Worm (Caenorhabditis elegans) whole organism, late embryonic: ENCODE measurements around the gene phf-15.

Source experiments
- ahr-1 ChIP-seq: sonication (generic microtip); optimal IDR thresholded peaks from 2 replicates; lab custom pipeline; 2016; ENCODE audit warnings: missing genetic modification characterization, missing compliant biosample characterization
- ceh-18 ChIP-seq: sonication (generic microtip); optimal IDR thresholded peaks from 2 replicates; lab custom pipeline; 2016; ENCODE audit warnings: missing genetic modification characterization, missing compliant biosample characterization
- ceh-19 ChIP-seq: fragments of 200-800 bp; sonication (Bioruptor generic); optimal IDR thresholded peaks from 2 replicates; lab custom pipeline; 2018; ENCODE audit warnings: mild to moderate bottlenecking, missing genetic modification characterization, missing compliant biosample characterization
- ceh-2 ChIP-seq: sonication (generic microtip); optimal IDR thresholded peaks from 2 replicates; lab custom pipeline; 2016; ENCODE audit warnings: missing genotype, missing genetic modification characterization, missing compliant biosample characterization
- ceh-24 ChIP-seq: sonication (generic microtip); optimal IDR thresholded peaks from 2 replicates; lab custom pipeline; 2016; ENCODE audit warnings: mild to moderate bottlenecking, missing genetic modification characterization, missing compliant biosample characterization
- ceh-30 ChIP-seq: fragments of 150-350 bp; optimal IDR thresholded peaks from 2 replicates; lab custom pipeline; 2014; ENCODE audit warnings: missing biosample characterization, missing genetic modification characterization
- ceh-31 ChIP-seq: sonication (generic microtip); optimal IDR thresholded peaks from 2 replicates; lab custom pipeline; 2016; ENCODE audit warnings: missing genetic modification characterization, missing compliant biosample characterization
- ceh-45 ChIP-seq: fragments of 200-800 bp; sonication (Bioruptor generic); IDR thresholded peaks from 2 replicates; pipeline ENCODE4 v1.3.6; 2022; ENCODE audit warnings: missing genetic modification reagents, missing genetic modification characterization, missing compliant biosample characterization
- ceh-48 ChIP-seq: sonication (generic microtip); optimal IDR thresholded peaks from 2 replicates; lab custom pipeline; 2016; ENCODE audit warnings: missing genetic modification characterization, inconsistent platforms, missing compliant biosample characterization
- ceh-9 ChIP-seq: sonication (generic microtip); optimal IDR thresholded peaks from 2 replicates; lab custom pipeline; 2016; ENCODE audit warnings: mild to moderate bottlenecking, missing genetic modification characterization, inconsistent platforms, missing compliant biosample characterization
- che-1 ChIP-seq: sonication (generic microtip); optimal IDR thresholded peaks from 2 replicates; lab custom pipeline; 2016; ENCODE audit warnings: mild to moderate bottlenecking, missing genetic modification characterization, missing compliant biosample characterization
- dve-1 ChIP-seq: sonication (generic microtip); optimal IDR thresholded peaks from 2 replicates; lab custom pipeline; 2017; ENCODE audit warnings: antibody characterized with exemption, mild to moderate bottlenecking, missing genetic modification characterization, missing compliant biosample characterization
- eyg-1 ChIP-seq: sonication (generic microtip); optimal IDR thresholded peaks from 2 replicates; lab custom pipeline; 2016; ENCODE audit warnings: missing genotype, missing genetic modification characterization, missing compliant biosample characterization
- fkh-10 ChIP-seq: fragments of 150-350 bp; optimal IDR thresholded peaks from 2 replicates; lab custom pipeline; 2014; ENCODE audit warnings: missing biosample characterization, missing genetic modification reagents, missing genetic modification characterization
- hlh-30 ChIP-seq: sonication (generic microtip); optimal IDR thresholded peaks from 2 replicates; lab custom pipeline; 2017; ENCODE audit warnings: antibody characterized with exemption, missing genetic modification characterization, missing compliant biosample characterization; ENCODE audit not compliant: insufficient read depth
- hlh-6 ChIP-seq: sonication (generic microtip); optimal IDR thresholded peaks from 2 replicates; lab custom pipeline; 2016; ENCODE audit warnings: missing genotype, missing genetic modification characterization, missing compliant biosample characterization
- nfya-1 ChIP-seq: sonication (generic microtip); optimal IDR thresholded peaks from 2 replicates; lab custom pipeline; 2017; ENCODE audit warnings: missing genetic modification characterization, mild to moderate bottlenecking, missing compliant biosample characterization, antibody characterized with exemption, moderate library complexity
- nhr-11 ChIP-seq: fragments of 150-350 bp; optimal IDR thresholded peaks from 2 replicates; lab custom pipeline; 2014; ENCODE audit warnings: missing biosample characterization, missing genetic modification characterization
- nhr-232 ChIP-seq: sonication (generic microtip); optimal IDR thresholded peaks from 2 replicates; lab custom pipeline; 2016; ENCODE audit warnings: missing genetic modification characterization, missing compliant biosample characterization
- npax-4 ChIP-seq: sonication (generic microtip); optimal IDR thresholded peaks from 2 replicates; lab custom pipeline; 2016; ENCODE audit warnings: missing genetic modification characterization, missing compliant biosample characterization
- pag-3 ChIP-seq: sonication (generic microtip); optimal IDR thresholded peaks from 2 replicates; lab custom pipeline; 2016; ENCODE audit warnings: missing compliant biosample characterization, missing genetic modification characterization, borderline replicate concordance
- pax-1 ChIP-seq: fragments of 150-350 bp; optimal IDR thresholded peaks from 2 replicates; lab custom pipeline; 2014; ENCODE audit warnings: missing biosample characterization, missing genetic modification characterization
- pqm-1 ChIP-seq: sonication (generic microtip); optimal IDR thresholded peaks from 2 replicates; lab custom pipeline; 2016; ENCODE audit warnings: missing genetic modification characterization, missing compliant biosample characterization
- rnt-1 ChIP-seq: sonication (generic microtip); optimal IDR thresholded peaks from 2 replicates; lab custom pipeline; 2016; ENCODE audit warnings: missing genetic modification characterization, missing compliant biosample characterization
- sox-4 ChIP-seq: sonication (generic microtip); optimal IDR thresholded peaks from 2 replicates; lab custom pipeline; 2017; ENCODE audit warnings: mild to moderate bottlenecking, missing genetic modification characterization, inconsistent platforms, missing compliant biosample characterization
- syd-9 ChIP-seq: sonication (generic microtip); optimal IDR thresholded peaks from 2 replicates; lab custom pipeline; 2016; ENCODE audit warnings: mild to moderate bottlenecking, missing genetic modification characterization, moderate library complexity, missing compliant biosample characterization
- tbx-2 ChIP-seq: sonication (generic microtip); optimal IDR thresholded peaks from 2 replicates; lab custom pipeline; 2016; ENCODE audit warnings: missing genetic modification characterization, missing compliant biosample characterization
- tbx-7 ChIP-seq: sonication (generic microtip); optimal IDR thresholded peaks from 2 replicates; lab custom pipeline; 2016; ENCODE audit warnings: missing genotype, missing genetic modification characterization, missing compliant biosample characterization
- ttx-3 ChIP-seq: sonication (generic microtip); optimal IDR thresholded peaks from 2 replicates; lab custom pipeline; 2016; ENCODE audit warnings: missing genetic modification reagents, missing genetic modification characterization, missing compliant biosample characterization
- unc-3 ChIP-seq, 2 experiments: fragments of 200-800 bp in 1 of 2; sonication (Bioruptor generic) in 1 of 2; sonication (generic microtip) in 1 of 2; conservative IDR thresholded peaks in 1 of 2; optimal IDR thresholded peaks in 1 of 2; 2 replicates each; pipeline versions ENCODE4 v1.3.6 to Lab custom; 2016 to 2022; ENCODE audit warnings: missing compliant biosample characterization in 2 of 2, missing genetic modification characterization in 2 of 2, missing genetic modification reagents in 1 of 2
- unc-42 ChIP-seq: sonication (generic microtip); optimal IDR thresholded peaks from 2 replicates; lab custom pipeline; 2016; ENCODE audit warnings: missing genotype, missing genetic modification characterization, missing compliant biosample characterization
- unc-55 ChIP-seq: sonication (generic microtip); optimal IDR thresholded peaks from 2 replicates; lab custom pipeline; 2017; ENCODE audit warnings: missing biosample characterization, missing genetic modification reagents, missing genetic modification characterization
- unc-86 ChIP-seq: sonication (generic microtip); optimal IDR thresholded peaks from 2 replicates; lab custom pipeline; 2016; ENCODE audit warnings: missing genetic modification characterization, missing compliant biosample characterization

The phf-15 gene

ce11 chrIII:3281860-3282358 lies 40.7 kb upstream of the phf-15 start, which contains the start of gene mfsd-8:
Gene mfsd-8 (plus strand): TSS chrIII:3282308.
- TF ChIP-seq ttx-3 (tag; lab: Kevin White, UChicago): no peak

ce11 chrIII:3294283-3294793 lies 28.3 kb upstream of the phf-15 start, which contains the start of the genes Y53G8AR.8 and Y53G8AR.6:
Gene Y53G8AR.8 (minus strand): TSS chrIII:3294330.
Gene Y53G8AR.6 (plus strand): TSS chrIII:3294743.
- TF ChIP-seq ceh-24 (tag; lab: Kevin White, UChicago): no peak
- TF ChIP-seq unc-42 (tag; lab: Kevin White, UChicago): peak; percentile 74
- no peak for TF ChIP-seq ceh-9
- peak; percentile 4 for TF ChIP-seq pax-1
- TF ChIP-seq ceh-31 (tag; lab: Kevin White, UChicago): no peak
- TF ChIP-seq sox-4 (tag; lab: Kevin White, UChicago): no peak
- TF ChIP-seq nhr-232 (tag; lab: Kevin White, UChicago): no peak

- TF ChIP-seq npax-4 (no peak), ahr-1 (no peak), pag-3 (no peak), tbx-7 (tag; lab: Kevin White, UChicago) (no peak), eyg-1 (tag; lab: Kevin White, UChicago) (no peak), ceh-45 (no peak), rnt-1 (tag; lab: Kevin White, UChicago) (no peak), syd-9 (no peak), ceh-2 (tag; lab: Kevin White, UChicago) (no peak)
These were observed 25.5 kb upstream of the phf-15 start, which contains the start of gene Y53G8AR.5 for ce11 chrIII:3297151-3297550. Gene Y53G8AR.5 (plus strand): TSS chrIII:3297451.

ce11 chrIII:3304554-3304953 lies 18.1 kb upstream of the phf-15 start:
- TF ChIP-seq nhr-232 (tag; lab: Kevin White, UChicago): no peak
- no peak for TF ChIP-seq nhr-11 (tag; lab: Kevin White, UChicago)
- TF ChIP-seq unc-55 (GFP tag; lab: Kevin White, UChicago): peak; percentile 10
- no peak for TF ChIP-seq unc-86 (tag; lab: Kevin White, UChicago)
- TF ChIP-seq rnt-1 (tag; lab: Kevin White, UChicago): peak; percentile 83
- TF ChIP-seq ceh-2 (tag; lab: Kevin White, UChicago): no peak
- no peak for TF ChIP-seq tbx-7 (tag; lab: Kevin White, UChicago)
- TF ChIP-seq ceh-19: no peak
- TF ChIP-seq pax-1: no peak
- no peak for TF ChIP-seq ceh-48
- TF ChIP-seq tbx-2 (tag; lab: Kevin White, UChicago): no peak
- peak; percentile 1 for TF ChIP-seq ceh-18 (tag; lab: Kevin White, UChicago)

- TF ChIP-seq ceh-2 (tag; lab: Kevin White, UChicago) (no peak), unc-3 (GFP tag; conservative IDR thresholded peaks at IDR 0.05; lab: Robert Waterston, UW) (no peak), unc-3 (tag; optimal IDR thresholded peaks at IDR 0.05; lab: Kevin White, UChicago) (no peak), hlh-30 (tag; lab: Kevin White, UChicago) (no peak), unc-42 (tag; lab: Kevin White, UChicago) (no peak), che-1 (tag; lab: Kevin White, UChicago) (no peak), fkh-10 (GFP tag; lab: Kevin White, UChicago) (no peak), pqm-1 (no peak)
These were observed 16.3 kb upstream of the phf-15 start for ce11 chrIII:3306322-3306721.

ce11 chrIII:3307379-3307778 lies 15.3 kb upstream of the phf-15 start:
- TF ChIP-seq unc-42 (tag; lab: Kevin White, UChicago) (no peak), hlh-6 (tag; lab: Kevin White, UChicago) (no peak), ceh-19 (no peak), ttx-3 (tag; lab: Kevin White, UChicago) (no peak), dve-1 (tag; lab: Kevin White, UChicago) (no peak), ceh-2 (tag; lab: Kevin White, UChicago) (no peak), nfya-1 (peak; percentile 21), ceh-30 (tag; lab: Kevin White, UChicago) (no peak), ceh-45 (no peak)
